Worm (Caenorhabditis elegans) whole organism, dauer: ENCODE data around the gene spin-3.

ENCODE experiments used
- unc-62 ChIP-seq: sonication (generic microtip); optimal IDR thresholded peaks from 2 replicates; lab custom pipeline; 2017; ENCODE audit warnings: missing biosample characterization, missing genetic modification reagents, missing genetic modification characterization

The spin-3 gene

ce11 chrX:13129949-13130348, at the start of gene spin-3:
TSS of gene spin-3 (plus strand) at chrX:13130249.
- TF ChIP-seq unc-62 (GFP tag; lab: Kevin White, UChicago), result no peak

- no peak for TF ChIP-seq unc-62 (GFP tag; lab: Kevin White, UChicago)
Observed at ce11 chrX:13082326-13082725, 47.7 kb upstream of the spin-3 start, which contains the start of gene str-10. TSS of gene str-10 (plus strand) at chrX:13082626.

- TF ChIP-seq unc-62 (GFP tag; lab: Kevin White, UChicago), result no peak
Observed at ce11 chrX:13084273-13084672, 45.8 kb upstream of the spin-3 start, which contains the start of gene R03G8.1. TSS of gene R03G8.1 (plus strand) at chrX:13084573.

- no peak for TF ChIP-seq unc-62 (GFP tag; lab: Kevin White, UChicago)
Observed at ce11 chrX:13088539-13088938, 41.5 kb upstream of the spin-3 start.

- TF ChIP-seq unc-62 (GFP tag; lab: Kevin White, UChicago), result no peak
Observed at ce11 chrX:13090665-13091064, 39.4 kb upstream of the spin-3 start, which contains the start of gene R03G8.3. TSS of gene R03G8.3 (plus strand) at chrX:13090965.

- no peak for TF ChIP-seq unc-62 (GFP tag; lab: Kevin White, UChicago)
Observed at ce11 chrX:13091199-13091598, 38.9 kb upstream of the spin-3 start.

ce11 chrX:13100410-13100809, 29.6 kb upstream of the spin-3 start, which contains the start of gene R03G8.6:
TSS of gene R03G8.6 (minus strand) at chrX:13100510.
- no peak for TF ChIP-seq unc-62 (GFP tag; lab: Kevin White, UChicago)

- TF ChIP-seq unc-62 (GFP tag; lab: Kevin White, UChicago), result no peak
Observed at ce11 chrX:13102838-13103237, 27.2 kb upstream of the spin-3 start.

- TF ChIP-seq unc-62 (GFP tag; lab: Kevin White, UChicago), result no peak
Observed at ce11 chrX:13104966-13105365, 25.1 kb upstream of the spin-3 start, which contains the start of gene F17H10.1. TSS of gene F17H10.1 (plus strand) at chrX:13105241.

- TF ChIP-seq unc-62 (GFP tag; lab: Kevin White, UChicago), result no peak
Observed at ce11 chrX:13106177-13106761, 23.8 kb upstream of the spin-3 start.

ce11 chrX:13108664-13109063, 21.4 kb upstream of the spin-3 start:
- TF ChIP-seq unc-62 (GFP tag; lab: Kevin White, UChicago), result no peak

ce11 chrX:13110004-13110403, 20.0 kb upstream of the spin-3 start:
- TF ChIP-seq unc-62 (GFP tag; lab: Kevin White, UChicago), result no peak

ce11 chrX:13112664-13113063, 17.4 kb upstream of the spin-3 start:
- no peak for TF ChIP-seq unc-62 (GFP tag; lab: Kevin White, UChicago)

ce11 chrX:13113457-13113856, 16.6 kb upstream of the spin-3 start, which contains the start of gene F17H10.2:
TSS of gene F17H10.2 (plus strand) at chrX:13113772.
- TF ChIP-seq unc-62 (GFP tag; lab: Kevin White, UChicago), result no peak

ce11 chrX:13115694-13116093, 14.4 kb upstream of the spin-3 start:
- no peak for TF ChIP-seq unc-62 (GFP tag; lab: Kevin White, UChicago)

- TF ChIP-seq unc-62 (GFP tag; lab: Kevin White, UChicago), result no peak
Observed at ce11 chrX:13116380-13116779, 13.7 kb upstream of the spin-3 start.

- no peak for TF ChIP-seq unc-62 (GFP tag; lab: Kevin White, UChicago)
Observed at ce11 chrX:13119900-13120299, 10.1 kb upstream of the spin-3 start.
